Worm (Caenorhabditis elegans) whole organism, L4 larva: ENCODE data around the gene Y53G8AL.3.

Experiments
- mdl-1 ChIP-seq, 2 experiments: fragments of 150-350 bp in 1 of 2; sonication (generic microtip) in 1 of 2; optimal IDR thresholded peaks; 2 replicates each; lab custom pipeline; 2014 to 2017; ENCODE audit warnings: missing biosample characterization in 2 of 2, missing genetic modification characterization in 2 of 2
- nhr-11 ChIP-seq: fragments of 150-350 bp; optimal IDR thresholded peaks from 2 replicates; lab custom pipeline; 2014; ENCODE audit warnings: missing biosample characterization, missing genetic modification characterization

ce11 chrIII:3278610-3279009 lies 25.7 kb upstream of the Y53G8AL.3 start, which contains the start of gene Y53G8AM.8:
- no peak for TF ChIP-seq mdl-1 (tag; optimal IDR thresholded peaks at IDR 0.05; lab: Kevin White, UChicago)
- TF ChIP-seq nhr-11 (tag; lab: Kevin White, UChicago), result no peak
